Fruit fly (Drosophila melanogaster) whole organism, embryonic: ENCODE data around the gene CG14194.

ENCODE experiments used
- Asciz ChIP-seq: fragments of 200-800 bp; sonication (Bioruptor generic); optimal IDR thresholded peaks from 2 replicates; lab custom pipeline; 2017; ENCODE audit warnings: missing biosample characterization, mild to moderate bottlenecking, missing genetic modification characterization, missing genetic modification reagents
- CG10147 ChIP-seq: fragments of 200-800 bp; sonication (Bioruptor generic); optimal IDR thresholded peaks from 2 replicates; lab custom pipeline; 2019; ENCODE audit warnings: missing biosample characterization, mild to moderate bottlenecking, missing genetic modification characterization, moderate library complexity
- CG10267 ChIP-seq: fragments of 200-800 bp; sonication (Bioruptor generic); optimal IDR thresholded peaks from 2 replicates; lab custom pipeline; 2018; ENCODE audit warnings: missing biosample characterization, mild to moderate bottlenecking, missing genetic modification characterization, moderate library complexity
- CG10366 ChIP-seq: fragments of 200-800 bp; sonication (Bioruptor generic); IDR thresholded peaks from 2 replicates; pipeline ENCODE4 v1.3.6; 2022; ENCODE audit warnings: missing biosample characterization, missing genetic modification characterization
- CG10979 ChIP-seq: fragments of 200-800 bp; sonication (Bioruptor generic); optimal IDR thresholded peaks from 2 replicates; lab custom pipeline; 2018; ENCODE audit warnings: missing biosample characterization, mild to moderate bottlenecking, missing genetic modification characterization, moderate library complexity
- CG12744 ChIP-seq: fragments of 200-800 bp; sonication (Bioruptor generic); optimal IDR thresholded peaks from 2 replicates; lab custom pipeline; 2016; ENCODE audit warnings: missing biosample characterization, missing genetic modification characterization
- CG13775 ChIP-seq: fragments of 200-800 bp; sonication (Bioruptor generic); optimal IDR thresholded peaks from 3 replicates; lab custom pipeline; 2017; ENCODE audit warnings: missing biosample characterization, mild to moderate bottlenecking, missing genetic modification characterization
- CG15269 ChIP-seq: fragments of 200-800 bp; sonication (Bioruptor generic); optimal IDR thresholded peaks from 2 replicates; lab custom pipeline; 2018; ENCODE audit warnings: missing biosample characterization, mild to moderate bottlenecking, missing genetic modification characterization, moderate library complexity
- CG15479 ChIP-seq: fragments of 200-800 bp; sonication (Bioruptor generic); optimal IDR thresholded peaks from 3 replicates; lab custom pipeline; 2019; ENCODE audit warnings: missing biosample characterization, mild to moderate bottlenecking, missing genetic modification characterization, moderate library complexity
- CG17359 ChIP-seq: fragments of 200-800 bp; sonication (Bioruptor generic); optimal IDR thresholded peaks from 3 replicates; lab custom pipeline; 2018; ENCODE audit warnings: missing biosample characterization, mild to moderate bottlenecking, missing genetic modification characterization, moderate library complexity
- CG17829 ChIP-seq: fragments of 200-800 bp; optimal IDR thresholded peaks from 2 replicates; lab custom pipeline; 2019; ENCODE audit warnings: missing biosample characterization, mild to moderate bottlenecking, missing genetic modification characterization, moderate library complexity
- CG1792 ChIP-seq: fragments of 200-800 bp; sonication (Bioruptor generic); optimal IDR thresholded peaks from 2 replicates; lab custom pipeline; 2016; ENCODE audit warnings: missing biosample characterization, missing genetic modification characterization
- CG18476 ChIP-seq: fragments of 200-800 bp; sonication (Bioruptor generic); optimal IDR thresholded peaks from 2 replicates; lab custom pipeline; 2016; ENCODE audit warnings: missing biosample characterization, mild to moderate bottlenecking, missing genetic modification characterization
- CG2116 ChIP-seq: fragments of 200-800 bp; sonication (Bioruptor generic); optimal IDR thresholded peaks from 3 replicates; lab custom pipeline; 2018; ENCODE audit warnings: missing biosample characterization, mild to moderate bottlenecking, missing genetic modification characterization
- CG2120 ChIP-seq: fragments of 200-800 bp; sonication (Bioruptor generic); optimal IDR thresholded peaks from 3 replicates; lab custom pipeline; 2016; ENCODE audit warnings: missing biosample characterization, missing genetic modification characterization
- CG3065 ChIP-seq: fragments of 200-800 bp; sonication (Bioruptor generic); optimal IDR thresholded peaks from 2 replicates; lab custom pipeline; 2016; ENCODE audit warnings: missing biosample characterization, missing genetic modification characterization
- CG32772 ChIP-seq: fragments of 200-800 bp; sonication (Bioruptor generic); IDR thresholded peaks from 2 replicates; pipeline ENCODE4 v1.3.6; 2022; ENCODE audit warnings: missing biosample characterization, missing genetic modification characterization
- CG6689 ChIP-seq: fragments of 200-800 bp; sonication (Bioruptor generic); IDR thresholded peaks from 2 replicates; pipeline ENCODE4 v1.3.6; 2022; ENCODE audit warnings: missing biosample characterization, missing genetic modification characterization
- CG7745 ChIP-seq: fragments of 200-800 bp; sonication (Bioruptor generic); optimal IDR thresholded peaks from 2 replicates; lab custom pipeline; 2018; ENCODE audit warnings: missing biosample characterization, mild to moderate bottlenecking, missing genetic modification characterization, moderate library complexity
- CG7987 ChIP-seq: fragments of 200-800 bp; sonication (Bioruptor generic); optimal IDR thresholded peaks from 2 replicates; lab custom pipeline; 2018; ENCODE audit warnings: missing biosample characterization, mild to moderate bottlenecking, missing genetic modification characterization, moderate library complexity
- CG8924 ChIP-seq: fragments of 200-800 bp; optimal IDR thresholded peaks from 3 replicates; lab custom pipeline; 2019; ENCODE audit warnings: missing biosample characterization, mild to moderate bottlenecking, missing genetic modification characterization, moderate library complexity
- CG9797 ChIP-seq: fragments of 200-800 bp; sonication (Bioruptor generic); optimal IDR thresholded peaks from 3 replicates; lab custom pipeline; 2018; ENCODE audit warnings: missing biosample characterization, mild to moderate bottlenecking, missing genetic modification characterization
- Dbx ChIP-seq: fragments of 200-800 bp; sonication (Bioruptor generic); IDR thresholded peaks from 3 replicates; pipeline ENCODE4 v1.3.6; 2022; ENCODE audit warnings: missing biosample characterization, missing genetic modification characterization
- Dll ChIP-seq: fragments of 200-800 bp; sonication (Bioruptor generic); IDR thresholded peaks from 4 replicates; pipeline ENCODE4 v1.3.6; 2022; ENCODE audit warnings: missing biosample characterization, missing genetic modification characterization; ENCODE audit not compliant: partially characterized antibody
- Doc3 ChIP-seq: fragments of 200-800 bp; sonication (Bioruptor generic); IDR thresholded peaks from 3 replicates; pipeline ENCODE4 v1.3.6; 2022; ENCODE audit warnings: missing biosample characterization, missing genetic modification characterization; ENCODE audit not compliant: partially characterized antibody
- HHEX ChIP-seq: fragments of 200-800 bp; sonication (Bioruptor generic); optimal IDR thresholded peaks from 3 replicates; lab custom pipeline; 2017; ENCODE audit warnings: missing biosample characterization, mild to moderate bottlenecking, missing genetic modification characterization, missing genetic modification reagents
- HLH3B ChIP-seq: fragments of 200-800 bp; sonication (Bioruptor generic); IDR thresholded peaks from 2 replicates; pipeline ENCODE4 v1.3.6; 2022; ENCODE audit warnings: missing biosample characterization, missing genetic modification characterization
- NfI ChIP-seq: fragments of 200-800 bp; sonication (Bioruptor generic); optimal IDR thresholded peaks from 3 replicates; lab custom pipeline; 2018; ENCODE audit warnings: missing biosample characterization, mild to moderate bottlenecking, missing genetic modification characterization, moderate library complexity
- Oaz ChIP-seq: fragments of 200-800 bp; sonication (Bioruptor generic); IDR thresholded peaks from 2 replicates; pipeline ENCODE4 v1.3.6; 2022; ENCODE audit warnings: missing biosample characterization, missing genetic modification characterization
- Oli ChIP-seq: fragments of 200-800 bp; sonication (Bioruptor generic); optimal IDR thresholded peaks from 2 replicates; lab custom pipeline; 2018; ENCODE audit warnings: missing biosample characterization, mild to moderate bottlenecking, missing genetic modification characterization, moderate library complexity
- Xrp1 ChIP-seq: fragments of 200-800 bp; sonication (Bioruptor generic); IDR thresholded peaks from 2 replicates; pipeline ENCODE4 v1.3.6; 2022; ENCODE audit warnings: missing biosample characterization, missing genetic modification characterization
- al ChIP-seq: fragments of 200-800 bp; sonication (Bioruptor generic); IDR thresholded peaks from 2 replicates; pipeline ENCODE4 v1.3.6; 2022; ENCODE audit warnings: missing biosample characterization, missing genetic modification characterization
- dati ChIP-seq: fragments of 200-800 bp; sonication (Bioruptor generic); IDR thresholded peaks from 2 replicates; pipeline ENCODE4 v1.3.6; 2022; ENCODE audit warnings: missing biosample characterization, missing genetic modification characterization
- esg ChIP-seq: fragments of 200-800 bp; sonication (Bioruptor generic); conservative IDR thresholded peaks from 2 replicates; pipeline ENCODE4 v1.3.6; 2022; ENCODE audit warnings: missing biosample characterization, missing genetic modification characterization
- eve ChIP-seq, 2 experiments: fragments of >200 bp; optimal IDR thresholded peaks; 2 replicates each; lab custom pipeline; 2017; ENCODE audit warnings: missing biosample characterization in 2 of 2, missing genetic modification characterization in 2 of 2
- ewg ChIP-seq: fragments of 200-800 bp; sonication (Bioruptor generic); optimal IDR thresholded peaks from 3 replicates; lab custom pipeline; 2017; ENCODE audit warnings: mild to moderate bottlenecking, missing biosample characterization, missing genetic modification reagents, missing genetic modification characterization
- gfzf ChIP-seq: fragments of 200-800 bp; sonication (Bioruptor generic); optimal IDR thresholded peaks from 2 replicates; lab custom pipeline; 2016; ENCODE audit warnings: missing biosample characterization, mild to moderate bottlenecking, missing genetic modification characterization, moderate library complexity
- grau ChIP-seq: fragments of 200-800 bp; optimal IDR thresholded peaks from 3 replicates; lab custom pipeline; 2019; ENCODE audit warnings: missing biosample characterization, mild to moderate bottlenecking, missing genetic modification characterization, moderate library complexity
- grn ChIP-seq: fragments of 200-800 bp; sonication (Bioruptor generic); optimal IDR thresholded peaks from 3 replicates; lab custom pipeline; 2017; ENCODE audit warnings: missing biosample characterization, missing genetic modification characterization
- gsb ChIP-seq: fragments of 200-800 bp; sonication (Bioruptor generic); IDR thresholded peaks from 2 replicates; pipeline ENCODE4 v1.3.6; 2022; ENCODE audit warnings: missing biosample characterization, missing genetic modification characterization
- nom ChIP-seq: fragments of 200-800 bp; sonication (Bioruptor generic); optimal IDR thresholded peaks from 2 replicates; lab custom pipeline; 2017; ENCODE audit warnings: missing biosample characterization, missing genetic modification characterization, mild to moderate bottlenecking, moderate library complexity, missing genetic modification reagents
- otp ChIP-seq: fragments of 200-800 bp; sonication (Bioruptor generic); IDR thresholded peaks from 3 replicates; pipeline ENCODE4, ENCODE4 v1.3.6; 2022; ENCODE audit warnings: missing biosample characterization, missing genetic modification characterization
- pnt ChIP-seq: fragments of 200-800 bp; sonication (Bioruptor generic); optimal IDR thresholded peaks from 3 replicates; lab custom pipeline; 2016; ENCODE audit warnings: missing biosample characterization, missing genetic modification characterization
- row ChIP-seq: fragments of 200-800 bp; sonication (Bioruptor generic); IDR thresholded peaks from 3 replicates; pipeline ENCODE4 v1.3.6; 2022; ENCODE audit warnings: missing biosample characterization, missing genetic modification characterization
- scrt ChIP-seq: fragments of 200-800 bp; sonication (Bioruptor generic); optimal IDR thresholded peaks from 2 replicates; lab custom pipeline; 2018; ENCODE audit warnings: missing biosample characterization, mild to moderate bottlenecking, missing genetic modification characterization, moderate library complexity
- sens ChIP-seq: fragments of 200-800 bp; sonication (Bioruptor generic); peaks from one replicate; lab custom pipeline; 2016; ENCODE audit warnings: missing biosample characterization, missing genetic modification characterization
- tll ChIP-seq, 2 experiments: fragments of 200-800 bp in 1 of 2; fragments of >200 bp in 1 of 2; sonication (Bioruptor generic) in 1 of 2; optimal IDR thresholded peaks; 2 replicates each; lab custom pipeline; 2017 to 2019; ENCODE audit warnings: missing biosample characterization in 2 of 2, missing genetic modification characterization in 2 of 2, mild to moderate bottlenecking in 1 of 2, moderate library complexity in 1 of 2
- vvl ChIP-seq: fragments of 200-800 bp; sonication (Bioruptor generic); IDR thresholded peaks from 2 replicates; pipeline ENCODE4 v1.3.6; 2022; ENCODE audit warnings: missing biosample characterization, missing genetic modification characterization
- wek ChIP-seq: fragments of 200-800 bp; sonication (Bioruptor generic); optimal IDR thresholded peaks from 3 replicates; lab custom pipeline; 2018; ENCODE audit warnings: missing biosample characterization, mild to moderate bottlenecking, missing genetic modification characterization, moderate library complexity
- zf30C ChIP-seq: fragments of 200-800 bp; sonication (Bioruptor generic); optimal IDR thresholded peaks from 3 replicates; lab custom pipeline; 2018; ENCODE audit warnings: missing biosample characterization, mild to moderate bottlenecking, missing genetic modification characterization

CG14194 gene

dm6 chrX:19154998-19155397 is 38.4 kb upstream of the CG14194 start (continued):
- TF ChIP-seq NfI (GFP tag; lab: Kevin White, UChicago) (peak; percentile 71), ewg (peak; percentile 84), CG7987 (GFP tag; lab: Kevin White, UChicago) (peak; percentile 42), CG15269 (peak; percentile 45), scrt (GFP tag; lab: Kevin White, UChicago) (peak; percentile 46), HLH3B (GFP tag; lab: Robert Waterston, UW) (peak; percentile 87), CG32772 (GFP tag; lab: Robert Waterston, UW) (peak; percentile 87), otp (GFP tag; lab: Robert Waterston, UW) (peak; percentile 93), CG10147 (GFP tag; lab: Kevin White, UChicago) (peak; percentile 22), CG10979 (tag; lab: Kevin White, UChicago) (peak; percentile 96), Oaz (GFP tag; lab: Robert Waterston, UW) (no peak), CG6689 (GFP tag; lab: Robert Waterston, UW) (peak; percentile 83), Doc3 (GFP tag; lab: Robert Waterston, UW) (no peak), grn (GFP tag; lab: Kevin White, UChicago) (peak; percentile 35), CG10267 (tag; lab: Kevin White, UChicago) (peak; percentile 86), eve (GFP tag; optimal IDR thresholded peaks at IDR 0.05; lab: Kevin White, UChicago) (peak in 1 of 2 experiments; percentile 92), Asciz (GFP tag; lab: Kevin White, UChicago) (peak; percentile 84), gfzf (GFP tag; lab: Kevin White, UChicago) (no peak), esg (GFP tag; lab: Robert Waterston, UW) (peak; percentile 76), CG8924 (tag; lab: Kevin White, UChicago) (peak; percentile 91), CG18476 (peak; percentile 65), Dll (GFP tag; lab: Robert Waterston, UW) (no peak), pnt (GFP tag; lab: Kevin White, UChicago) (peak; percentile 86), CG9797 (GFP tag; lab: Kevin White, UChicago) (peak; percentile 28), wek (peak; percentile 67), CG15479 (peak; percentile 16), nom (peak; percentile 77), al (GFP tag; lab: Robert Waterston, UW) (no peak), CG3065 (peak; percentile 55), sens (GFP tag; lab: Kevin White, UChicago) (peak; percentile 99), CG7745 (tag; lab: Kevin White, UChicago) (peak; percentile 77), CG13775 (GFP tag; lab: Kevin White, UChicago) (peak; percentile 84), gsb (GFP tag; lab: Robert Waterston, UW) (no peak), CG2116 (GFP tag; lab: Kevin White, UChicago) (peak; percentile 41), dati (peak; percentile 72), CG17359 (tag; lab: Kevin White, UChicago) (peak; percentile 90), HHEX (GFP tag; lab: Kevin White, UChicago) (peak; percentile 72), CG1792 (GFP tag; lab: Kevin White, UChicago) (peak; percentile 73), Dbx (no peak), tll (GFP tag; optimal IDR thresholded peaks at IDR 0.05; lab: Kevin White, UChicago) (peak in 1 of 2 experiments; percentile 55), CG2120 (GFP tag; lab: Kevin White, UChicago) (peak; percentile 57), zf30C (peak; percentile 86), CG10366 (GFP tag; lab: Robert Waterston, UW) (peak; percentile 74), grau (tag; lab: Kevin White, UChicago) (peak; percentile 83), vvl (GFP tag; lab: Robert Waterston, UW) (peak; percentile 95), CG12744 (GFP tag; lab: Kevin White, UChicago) (peak; percentile 73), Xrp1 (GFP tag; lab: Robert Waterston, UW) (peak; percentile 97), CG17829 (tag; lab: Kevin White, UChicago) (peak; percentile 94), row (peak; percentile 87), Oli (tag; lab: Kevin White, UChicago) (peak; percentile 87)
